Worm (Caenorhabditis elegans): Measurements from ENCODE around the gene fbxb-38.

- TF ChIP-seq ama-1 (optimal IDR thresholded peaks at IDR 0.05), result no peak
- no peak for TF ChIP-seq unc-55 (GFP tag; optimal IDR thresholded peaks at IDR 0.05)
- TF ChIP-seq pax-1 (tag; optimal IDR thresholded peaks at IDR 0.05), result no peak
These were observed 27.0 kb upstream of the fbxb-38 start for ce11 chrII:2195541-2195940.

Data from whole organism, late embryonic.